Fruit fly (Drosophila melanogaster) whole organism, adult: ENCODE results near the gene CG15864.

Source experiments
- CG33017 ChIP-seq: fragments of 200-800 bp; sonication (Bioruptor generic); optimal IDR thresholded peaks from 2 replicates; lab custom pipeline; 2018; ENCODE audit warnings: missing biosample characterization, mild to moderate bottlenecking, missing genetic modification characterization, moderate library complexity
- CG7045 ChIP-seq: fragments of 200-800 bp; sonication (Bioruptor generic); optimal IDR thresholded peaks from 2 replicates; lab custom pipeline; 2017; ENCODE audit warnings: missing biosample characterization, mild to moderate bottlenecking, missing genetic modification characterization
- Crg-1 ChIP-seq: fragments of 200-800 bp; sonication (Bioruptor generic); optimal IDR thresholded peaks from 2 replicates; lab custom pipeline; 2016; ENCODE audit warnings: missing biosample characterization, missing genetic modification characterization
- bab1 ChIP-seq: fragments of 200-800 bp; sonication (Bioruptor generic); optimal IDR thresholded peaks from 3 replicates; lab custom pipeline; 2019; ENCODE audit warnings: missing biosample characterization, mild to moderate bottlenecking, missing genetic modification characterization, moderate library complexity
- kay ChIP-seq: fragments of 200-800 bp; sonication (Bioruptor generic); peaks from one replicate; lab custom pipeline; 2016; ENCODE audit warnings: missing biosample characterization, missing genetic modification characterization, borderline replicate concordance

- TF ChIP-seq bab1 (no peak), kay (GFP tag; lab: Kevin White, UChicago) (no peak), CG33017 (tag; lab: Kevin White, UChicago) (no peak), CG7045 (GFP tag; lab: Kevin White, UChicago) (no peak), Crg-1 (GFP tag; lab: Kevin White, UChicago) (no peak)
Observed at dm6 chr3R:8290940-8291339, 42.7 kb downstream of the CG15864 start, which contains the start of gene CG31464.
